Worm (Caenorhabditis elegans) whole organism, L4 larva: ENCODE results near the gene wrm-1.

Experiments
- fos-1 ChIP-seq: fragments of 150-350 bp; optimal IDR thresholded peaks from 2 replicates; lab custom pipeline; 2014; ENCODE audit warnings: missing biosample characterization, missing genetic modification characterization
- lsy-2 ChIP-seq, 2 experiments: fragments of 150-350 bp in 1 of 2; sonication (generic microtip) in 1 of 2; optimal IDR thresholded peaks; 2 replicates each; lab custom pipeline; 2014 to 2017; ENCODE audit warnings: missing biosample characterization in 2 of 2, missing genetic modification characterization in 2 of 2
- pqm-1 ChIP-seq: sonication (generic microtip); optimal IDR thresholded peaks from 2 replicates; lab custom pipeline; 2017; ENCODE audit warnings: missing biosample characterization, missing genetic modification characterization
- unc-39 ChIP-seq: sonication (generic microtip); optimal IDR thresholded peaks from 2 replicates; lab custom pipeline; 2017; ENCODE audit warnings: missing biosample characterization, missing genetic modification characterization

ce11 chrIII:5721888-5722287 lies 762 bp upstream of the wrm-1 start:
- TF ChIP-seq fos-1 (tag; lab: Kevin White, UChicago) (no peak), unc-39 (no peak), pqm-1 (tag; lab: Kevin White, UChicago) (peak; percentile 59), lsy-2 (tag; optimal IDR thresholded peaks at IDR 0.05; lab: Kevin White, UChicago) (peak in 1 of 2 experiments; percentile 81)
